Worm (Caenorhabditis elegans): Measurements from ENCODE around the gene Y34B4A.2.

The Y34B4A.2 gene

ce11 chrX:5279170-5279635, at the start of gene Y34B4A.2:
Y34B4A.2 (plus strand) TSS chrX:5279497.
- TF ChIP-seq unc-62 (GFP tag; optimal IDR thresholded peaks at IDR 0.05) = no peak

ce11 chrX:5238246-5238645, 41.1 kb upstream of the Y34B4A.2 start:
- TF ChIP-seq unc-62 (GFP tag; optimal IDR thresholded peaks at IDR 0.05) = no peak

- TF ChIP-seq unc-62 (GFP tag; optimal IDR thresholded peaks at IDR 0.05) = no peak
Observed at ce11 chrX:5243382-5243979, 35.8 kb upstream of the Y34B4A.2 start, which contains the start of gene mtm-5. mtm-5 (minus strand) TSS chrX:5243408.

ce11 chrX:5244041-5244440, 35.3 kb upstream of the Y34B4A.2 start, which contains the start of gene Y34B4A.7:
Y34B4A.7 (plus strand) TSS chrX:5244337.
- no peak for TF ChIP-seq unc-62 (GFP tag; optimal IDR thresholded peaks at IDR 0.05)

ce11 chrX:5248754-5249153, 30.5 kb upstream of the Y34B4A.2 start:
- no peak for TF ChIP-seq unc-62 (GFP tag; optimal IDR thresholded peaks at IDR 0.05)

ce11 chrX:5249603-5250002, 29.7 kb upstream of the Y34B4A.2 start, which contains the start of gene Y34B4A.10:
Y34B4A.10 (plus strand) TSS chrX:5249903.
- no peak for TF ChIP-seq unc-62 (GFP tag; optimal IDR thresholded peaks at IDR 0.05)

- TF ChIP-seq unc-62 (GFP tag; optimal IDR thresholded peaks at IDR 0.05) = no peak
Observed at ce11 chrX:5252798-5253197, 26.5 kb upstream of the Y34B4A.2 start, which contains the start of gene nspg-14. nspg-14 (plus strand) TSS chrX:5253047.

ce11 chrX:5254894-5255293, 24.4 kb upstream of the Y34B4A.2 start, which contains the start of gene nspg-13:
nspg-13 (plus strand) TSS chrX:5255194.
- no peak for TF ChIP-seq unc-62 (GFP tag; optimal IDR thresholded peaks at IDR 0.05)

- TF ChIP-seq unc-62 (GFP tag; optimal IDR thresholded peaks at IDR 0.05) = no peak
Observed at ce11 chrX:5255320-5255719, 24.0 kb upstream of the Y34B4A.2 start.

ce11 chrX:5256999-5257398, 22.3 kb upstream of the Y34B4A.2 start, which contains the start of gene nspg-12:
nspg-12 (plus strand) TSS chrX:5257299.
- no peak for TF ChIP-seq unc-62 (GFP tag; optimal IDR thresholded peaks at IDR 0.05)

- no peak for TF ChIP-seq unc-62 (GFP tag; optimal IDR thresholded peaks at IDR 0.05)
Observed at ce11 chrX:5260389-5260788, 18.9 kb upstream of the Y34B4A.2 start.

ce11 chrX:5262033-5262432, 17.3 kb upstream of the Y34B4A.2 start:
- no peak for TF ChIP-seq unc-62 (GFP tag; optimal IDR thresholded peaks at IDR 0.05)

- no peak for TF ChIP-seq unc-62 (GFP tag; optimal IDR thresholded peaks at IDR 0.05)
Observed at ce11 chrX:5263585-5263984, 15.7 kb upstream of the Y34B4A.2 start.

- TF ChIP-seq unc-62 (GFP tag; optimal IDR thresholded peaks at IDR 0.05) = no peak
Observed at ce11 chrX:5264026-5264425, 15.3 kb upstream of the Y34B4A.2 start, which contains the start of gene Y34B4A.4. Y34B4A.4 (plus strand) TSS chrX:5264326.

- no peak for TF ChIP-seq unc-62 (GFP tag; optimal IDR thresholded peaks at IDR 0.05)
Observed at ce11 chrX:5265356-5265755, 13.9 kb upstream of the Y34B4A.2 start.

- TF ChIP-seq unc-62 (GFP tag; optimal IDR thresholded peaks at IDR 0.05) = no peak
Observed at ce11 chrX:5268062-5268461, 11.2 kb upstream of the Y34B4A.2 start.

ce11 chrX:5269359-5269758, 9.9 kb upstream of the Y34B4A.2 start:
- TF ChIP-seq unc-62 (GFP tag; optimal IDR thresholded peaks at IDR 0.05) = no peak
